Worm (Caenorhabditis elegans) whole organism, early embryonic: ENCODE measurements around the gene lgc-56.
"Not testable (repeated sequence)": the region's sequence is repeated elsewhere in the genome, so short reads cannot be mapped to it uniquely, and the experiment has no call there.

Experiments used
- B0310.2 ChIP-seq: sonication (generic microtip); optimal IDR thresholded peaks from 2 replicates; lab custom pipeline; 2016; ENCODE audit warnings: mild to moderate bottlenecking, missing genetic modification characterization, missing compliant biosample characterization
- F13C5.2 ChIP-seq: sonication (generic microtip); optimal IDR thresholded peaks from 2 replicates; lab custom pipeline; 2017; ENCODE audit warnings: mild to moderate bottlenecking, missing genetic modification characterization, inconsistent platforms, missing compliant biosample characterization
- aly-1 ChIP-seq: sonication (generic microtip); optimal IDR thresholded peaks from 2 replicates; lab custom pipeline; 2016; ENCODE audit warnings: missing genetic modification characterization, missing compliant biosample characterization
- ama-1 ChIP-seq: fragments of 150-350 bp; optimal IDR thresholded peaks from 2 replicates; lab custom pipeline; 2014
- ceh-13 ChIP-seq: fragments of 200-800 bp; sonication (Bioruptor generic); optimal IDR thresholded peaks from 2 replicates; lab custom pipeline; 2018; ENCODE audit warnings: mild to moderate bottlenecking, missing genetic modification characterization, missing compliant biosample characterization
- ceh-36 ChIP-seq: sonication (generic microtip); optimal IDR thresholded peaks from 2 replicates; lab custom pipeline; 2016; ENCODE audit warnings: missing genetic modification characterization, inconsistent platforms, missing compliant biosample characterization
- ets-7 ChIP-seq: sonication (generic microtip); optimal IDR thresholded peaks from 2 replicates; lab custom pipeline; 2016; ENCODE audit warnings: missing genotype, missing genetic modification characterization, missing compliant biosample characterization
- flt-1 ChIP-seq: fragments of 200-800 bp; sonication (Bioruptor generic); IDR thresholded peaks from 2 replicates; pipeline ENCODE4 v1.3.6; 2022; ENCODE audit warnings: missing genetic modification characterization, missing compliant biosample characterization
- hmbx-1 ChIP-seq: sonication (generic microtip); optimal IDR thresholded peaks from 2 replicates; lab custom pipeline; 2016; ENCODE audit warnings: mild to moderate bottlenecking, missing genetic modification characterization, missing compliant biosample characterization
- hmg-4 ChIP-seq: fragments of 200-800 bp; sonication (Bioruptor generic); optimal IDR thresholded peaks from 2 replicates; lab custom pipeline; 2018; ENCODE audit warnings: mild to moderate bottlenecking, missing genetic modification characterization, missing compliant biosample characterization
- hnd-1 ChIP-seq: sonication (generic microtip); optimal IDR thresholded peaks from 2 replicates; lab custom pipeline; 2016; ENCODE audit warnings: missing genetic modification characterization, missing compliant biosample characterization
- pes-1 ChIP-seq: fragments of 200-800 bp; sonication (Bioruptor generic); IDR thresholded peaks from 2 replicates; pipeline ENCODE4 v1.3.6; 2022; ENCODE audit warnings: missing genetic modification reagents, missing genetic modification characterization, missing compliant biosample characterization
- scrt-1 ChIP-seq: fragments of 200-800 bp; sonication (Bioruptor generic); IDR thresholded peaks from 2 replicates; pipeline ENCODE4 v1.3.6; 2022; ENCODE audit warnings: missing genetic modification characterization, missing compliant biosample characterization
- sea-1 ChIP-seq: fragments of 200-800 bp; sonication (Bioruptor generic); conservative IDR thresholded peaks from 2 replicates; pipeline ENCODE4 v1.3.6; 2022; ENCODE audit warnings: missing genetic modification characterization, missing compliant biosample characterization
- tbx-11 ChIP-seq: fragments of 200-800 bp; sonication (Bioruptor generic); IDR thresholded peaks from 2 replicates; pipeline ENCODE4 v1.3.6; 2022; ENCODE audit warnings: missing genetic modification characterization, missing compliant biosample characterization
- tbx-37 ChIP-seq: fragments of 200-800 bp; sonication (Bioruptor generic); conservative IDR thresholded peaks from 2 replicates; pipeline ENCODE4 v1.3.6; 2022; ENCODE audit warnings: missing genetic modification reagents, missing genetic modification characterization, missing compliant biosample characterization
- tra-4 ChIP-seq: sonication (generic microtip); optimal IDR thresholded peaks from 2 replicates; lab custom pipeline; 2017; ENCODE audit warnings: missing genetic modification characterization, missing compliant biosample characterization

lgc-56 gene

DNA sequence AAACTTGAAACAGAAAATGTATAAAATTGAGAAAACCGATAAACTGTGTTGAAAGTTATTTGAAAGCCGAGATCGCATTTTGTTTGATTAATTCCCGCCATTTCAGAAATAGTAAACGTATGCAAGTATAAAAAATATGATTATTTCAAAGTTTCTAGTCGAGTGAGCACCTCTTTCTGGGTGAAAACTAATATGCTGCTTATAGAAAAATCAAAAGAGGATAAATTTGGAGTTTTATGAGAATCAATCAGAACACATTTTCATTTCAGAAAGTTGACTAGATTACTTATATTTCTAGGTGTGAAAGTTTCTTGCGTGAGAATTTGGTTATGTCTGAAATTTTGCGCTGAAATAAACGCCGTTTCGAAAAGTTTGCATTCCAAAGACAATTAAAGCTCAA lies 27.3 kb downstream of the lgc-56 start, which contains the start of gene srb-13:
TSS of gene srb-13 (minus strand) at position 101 of the 400 bp plus-strand sequence.
- TF ChIP-seq flt-1 (GFP tag; lab: Robert Waterston, UW) (no peak), scrt-1 (GFP tag; lab: Robert Waterston, UW) (no peak), B0310.2 (no peak), F13C5.2 (tag; lab: Kevin White, UChicago) (no peak), hmg-4 (GFP tag; lab: Kevin White, UChicago) (no peak), tra-4 (tag; lab: Kevin White, UChicago) (no peak), pes-1 (no peak), ceh-13 (GFP tag; lab: Kevin White, UChicago) (no peak), sea-1 (GFP tag; lab: Robert Waterston, UW) (no peak), hnd-1 (tag; lab: Kevin White, UChicago) (no peak), aly-1 (tag; lab: Kevin White, UChicago) (no peak)

ce11 chrII:5158774-5159173 lies 28.6 kb downstream of the lgc-56 start, which contains the start of gene F58A6.9:
Gene F58A6.9 (minus strand): TSS chrII:5158874.
- TF ChIP-seq ama-1; scrt-1 (GFP tag; lab: Robert Waterston, UW); hnd-1 (tag; lab: Kevin White, UChicago): not testable (repeated sequence)

- no peak for TF ChIP-seq flt-1 (GFP tag; lab: Robert Waterston, UW)
- TF ChIP-seq hnd-1 (tag; lab: Kevin White, UChicago), result no peak
- no peak for TF ChIP-seq tra-4 (tag; lab: Kevin White, UChicago)
- no peak for TF ChIP-seq ceh-13 (GFP tag; lab: Kevin White, UChicago)
- TF ChIP-seq ets-7 (tag; lab: Kevin White, UChicago), result no peak
- TF ChIP-seq ceh-36 (tag; lab: Kevin White, UChicago), result no peak
- TF ChIP-seq hmg-4 (GFP tag; lab: Kevin White, UChicago), result no peak
- TF ChIP-seq B0310.2, result no peak
- TF ChIP-seq ama-1, result no peak
- TF ChIP-seq scrt-1 (GFP tag; lab: Robert Waterston, UW), result no peak
- TF ChIP-seq tbx-37 (GFP tag; lab: Robert Waterston, UW), result no peak
- TF ChIP-seq F13C5.2 (tag; lab: Kevin White, UChicago), result no peak
- no peak for TF ChIP-seq pes-1
Measured at ce11 chrII:5161102-5161501, 30.9 kb downstream of the lgc-56 start, which contains the start of gene C27D6.11. Gene C27D6.11 (minus strand): TSS chrII:5161202.

- no peak for TF ChIP-seq ceh-36 (tag; lab: Kevin White, UChicago)
- TF ChIP-seq B0310.2, result no peak
- TF ChIP-seq scrt-1 (GFP tag; lab: Robert Waterston, UW), result no peak
- TF ChIP-seq ama-1, result no peak
- TF ChIP-seq hmg-4 (GFP tag; lab: Kevin White, UChicago), result no peak
- no peak for TF ChIP-seq F13C5.2 (tag; lab: Kevin White, UChicago)
- TF ChIP-seq pes-1, result no peak
- TF ChIP-seq tbx-37 (GFP tag; lab: Robert Waterston, UW), result no peak
- no peak for TF ChIP-seq ceh-13 (GFP tag; lab: Kevin White, UChicago)
- TF ChIP-seq tbx-11 (GFP tag; lab: Robert Waterston, UW), result no peak
Measured at ce11 chrII:5163283-5163682, 33.1 kb downstream of the lgc-56 start, which contains the start of gene srb-5. Gene srb-5 (minus strand): TSS chrII:5163383.

DNA sequence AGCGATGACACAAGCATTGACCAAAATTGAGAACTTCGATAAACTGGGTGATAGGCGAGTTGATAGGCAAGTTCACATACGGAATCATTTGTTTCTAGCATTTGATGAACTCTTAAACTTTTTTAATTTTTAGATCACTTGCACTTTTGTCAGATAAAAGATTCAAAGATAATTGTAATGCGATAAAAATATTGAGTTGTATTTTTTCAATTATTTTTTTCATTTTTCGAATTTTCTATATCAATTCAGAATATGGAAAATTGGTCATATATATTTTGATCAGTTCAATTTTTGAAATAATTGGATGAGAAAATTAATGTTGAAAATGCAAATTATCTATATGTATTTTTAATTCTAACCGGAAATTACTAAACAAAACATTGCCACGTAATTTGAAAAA lies 36.6 kb downstream of the lgc-56 start, which contains the start of gene srb-3:
TSS of gene srb-3 (minus strand) at position 101 of the 400 bp plus-strand sequence.
- TF ChIP-seq hnd-1 (tag; lab: Kevin White, UChicago), result no peak
- no peak for TF ChIP-seq tbx-37 (GFP tag; lab: Robert Waterston, UW)
- no peak for TF ChIP-seq ceh-13 (GFP tag; lab: Kevin White, UChicago)
- TF ChIP-seq aly-1 (tag; lab: Kevin White, UChicago), result no peak

DNA sequence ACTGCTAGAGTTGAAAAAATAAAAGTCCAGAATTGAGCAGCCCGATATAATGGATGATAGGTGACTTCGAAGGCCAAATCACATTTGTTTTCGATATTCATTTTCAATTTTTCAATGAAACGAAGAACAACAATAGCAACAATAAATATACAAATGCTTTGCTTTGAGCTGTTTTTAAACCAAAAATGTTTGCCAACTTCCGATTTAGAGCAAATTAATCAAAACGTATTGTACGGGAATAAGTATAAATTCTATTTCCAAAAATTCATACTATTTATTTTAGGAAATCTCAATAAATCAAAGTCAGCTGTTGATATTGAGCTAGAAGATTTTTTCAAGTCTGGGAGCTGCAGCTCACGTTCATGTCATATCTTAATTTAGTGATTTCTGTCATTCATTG lies 40.8 kb downstream of the lgc-56 start, which contains the start of gene srb-1:
TSS of gene srb-1 (minus strand) at position 101 of the 400 bp plus-strand sequence.
- TF ChIP-seq tbx-11 (GFP tag; lab: Robert Waterston, UW) (no peak), aly-1 (tag; lab: Kevin White, UChicago) (no peak), hmbx-1 (tag; lab: Kevin White, UChicago) (no peak), ama-1 (no peak), sea-1 (GFP tag; lab: Robert Waterston, UW) (no peak), scrt-1 (GFP tag; lab: Robert Waterston, UW) (no peak), ets-7 (tag; lab: Kevin White, UChicago) (no peak), F13C5.2 (tag; lab: Kevin White, UChicago) (no peak), ceh-13 (GFP tag; lab: Kevin White, UChicago) (no peak), hnd-1 (tag; lab: Kevin White, UChicago) (no peak), ceh-36 (tag; lab: Kevin White, UChicago) (no peak), tbx-37 (GFP tag; lab: Robert Waterston, UW) (no peak), flt-1 (GFP tag; lab: Robert Waterston, UW) (no peak)

- no peak for TF ChIP-seq ceh-13 (GFP tag; lab: Kevin White, UChicago)
- no peak for TF ChIP-seq ceh-36 (tag; lab: Kevin White, UChicago)
- no peak for TF ChIP-seq tbx-11 (GFP tag; lab: Robert Waterston, UW)
- no peak for TF ChIP-seq sea-1 (GFP tag; lab: Robert Waterston, UW)
- no peak for TF ChIP-seq flt-1 (GFP tag; lab: Robert Waterston, UW)
- no peak for TF ChIP-seq F13C5.2 (tag; lab: Kevin White, UChicago)
Measured at ce11 chrII:5171610-5172009, 41.4 kb downstream of the lgc-56 start, which contains the start of gene C27D6.15. Gene C27D6.15 (plus strand): TSS chrII:5171910.

DNA sequence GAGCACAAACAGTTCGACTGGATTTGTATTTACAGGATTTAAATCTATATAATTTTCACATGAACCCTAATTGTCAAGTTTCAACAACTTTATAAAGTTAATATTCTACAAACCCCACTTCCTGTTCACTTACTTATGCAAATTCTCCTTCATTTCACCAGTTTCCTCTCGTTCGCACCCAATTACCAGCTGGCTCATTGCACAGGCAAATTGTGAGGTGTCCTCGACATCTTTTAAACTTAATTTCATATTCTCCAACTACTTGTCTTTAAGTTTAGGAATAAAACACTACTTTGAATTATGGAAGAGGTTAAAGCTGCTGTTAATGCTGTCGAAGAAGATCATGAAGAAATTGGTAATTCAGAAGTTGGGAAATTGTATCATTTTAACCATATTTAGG lies 42.3 kb downstream of the lgc-56 start, which contains the start of gene C27D6.1:
TSS of gene C27D6.1 (plus strand) at position 301 of the 400 bp plus-strand sequence.
- TF ChIP-seq ama-1 (no peak), hmg-4 (GFP tag; lab: Kevin White, UChicago) (no peak), tbx-37 (GFP tag; lab: Robert Waterston, UW) (no peak), F13C5.2 (tag; lab: Kevin White, UChicago) (no peak), flt-1 (GFP tag; lab: Robert Waterston, UW) (no peak), tra-4 (tag; lab: Kevin White, UChicago) (no peak), hmbx-1 (tag; lab: Kevin White, UChicago) (no peak), ceh-13 (GFP tag; lab: Kevin White, UChicago) (no peak), aly-1 (tag; lab: Kevin White, UChicago) (no peak), hnd-1 (tag; lab: Kevin White, UChicago) (no peak), tbx-11 (GFP tag; lab: Robert Waterston, UW) (no peak), sea-1 (GFP tag; lab: Robert Waterston, UW) (no peak), B0310.2 (no peak), ceh-36 (tag; lab: Kevin White, UChicago) (no peak), ets-7 (tag; lab: Kevin White, UChicago) (no peak), scrt-1 (GFP tag; lab: Robert Waterston, UW) (no peak), pes-1 (no peak)
